Worm (Caenorhabditis elegans) whole organism, L4 larva: Measurements from ENCODE around the gene snf-9.

ENCODE experiments used
- dmd-9 ChIP-seq: fragments of 200-800 bp; sonication (Bioruptor generic); IDR thresholded peaks from 2 replicates; pipeline ENCODE4 v1.3.6; 2022; ENCODE audit warnings: missing genetic modification reagents, missing genetic modification characterization, missing compliant biosample characterization
- nhr-48 ChIP-seq: sonication (generic microtip); optimal IDR thresholded peaks from 2 replicates; lab custom pipeline; 2016; ENCODE audit warnings: mild to moderate bottlenecking, missing genetic modification characterization, missing compliant biosample characterization

- TF ChIP-seq dmd-9 = no peak
- TF ChIP-seq nhr-48 (tag; lab: Kevin White, UChicago) = no peak
Observed at ce11 chrIV:17331100-17331577, 19.2 kb downstream of the snf-9 start, which contains the start of gene C49C3.6.
